Fruit fly (Drosophila melanogaster): ENCODE measurements around the gene CG17078.

CG17078 gene

DNA sequence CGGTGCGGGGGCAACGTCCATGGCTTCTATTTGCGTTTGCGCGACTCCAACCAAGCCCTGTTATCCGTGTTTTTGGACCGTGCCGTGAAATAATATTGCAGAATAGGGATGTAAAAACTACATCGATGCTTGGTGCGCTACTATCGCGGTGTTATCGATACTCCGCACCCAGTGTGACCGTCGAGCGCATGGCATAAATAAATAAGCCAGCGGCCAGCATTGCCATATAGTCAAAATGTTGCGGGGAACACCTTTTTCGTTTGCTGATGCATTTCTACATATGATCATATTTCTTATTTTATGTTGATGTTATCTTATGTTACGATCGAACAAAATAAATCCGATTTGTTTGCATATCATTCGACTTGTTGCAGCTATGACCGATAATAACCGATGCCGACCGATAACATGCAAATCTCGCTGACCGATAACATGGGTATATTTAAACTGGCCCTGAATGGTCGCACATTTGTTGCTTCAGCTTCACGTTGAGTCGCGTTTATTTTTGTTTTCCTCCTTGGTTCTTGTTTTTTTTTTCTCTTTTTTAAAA is 837 bp downstream of the CG17078 start, which contains the start of gene smo (continued):
- TF ChIP-seq CG3163 (GFP tag; optimal IDR thresholded peaks at IDR 0.05) (peak; percentile 40), dmrt11E (tag; optimal IDR thresholded peaks at IDR 0.05) (peak; percentile 34), Dref (GFP tag; IDR thresholded peaks at IDR 0.05) (peak; percentile 92), stwl (tag; optimal IDR thresholded peaks at IDR 0.05) (peak; percentile 81), CG7271 (tag; optimal IDR thresholded peaks at IDR 0.05) (peak; percentile 16), CG7839 (tag; optimal IDR thresholded peaks at IDR 0.05) (no peak), CG6689 (GFP tag; IDR thresholded peaks at IDR 0.05) (no peak), CG8924 (tag; optimal IDR thresholded peaks at IDR 0.05) (peak; percentile 16), vvl (GFP tag; IDR thresholded peaks at IDR 0.05) (peak; percentile 52; the same call in 1 of the 2 replicates), zfh1 (GFP tag; IDR thresholded peaks at IDR 0.05) (0 out of 3 replicates have a peak, but pooled peaks have one; percentile 11), CG17385 (GFP tag; optimal IDR thresholded peaks at IDR 0.05) (no peak), Chrac-16 (GFP tag; optimal IDR thresholded peaks at IDR 0.05) (peak; percentile 29), jumu (GFP tag; optimal IDR thresholded peaks at IDR 0.05) (peak; percentile 61), mam (GFP tag; optimal IDR thresholded peaks at IDR 0.05) (peak; percentile 22), Taf1 (GFP tag; IDR thresholded peaks at IDR 0.05) (no peak), Dbx (GFP tag; IDR thresholded peaks at IDR 0.05) (no peak), E2f2 (GFP tag; IDR thresholded peaks at IDR 0.05) (peak; percentile 55), Nf-YC (tag; optimal IDR thresholded peaks at IDR 0.05) (peak; percentile 28), Oli (tag; optimal IDR thresholded peaks at IDR 0.05) (no peak), inv (GFP tag; IDR thresholded peaks at IDR 0.05; ENCODE audit: partially characterized antibody) (peak; percentile 81), CG8281 (tag; optimal IDR thresholded peaks at IDR 0.05) (no peak), CG11456 (GFP tag; IDR thresholded peaks at IDR 0.05) (0 out of 3 replicates have a peak, but pooled peaks have one; percentile 35), CG15696 (tag; optimal IDR thresholded peaks at IDR 0.05) (peak; percentile 38), bbx (GFP tag; IDR thresholded peaks at IDR 0.05; ENCODE audit: partially characterized antibody) (peak; percentile 72), CG17802 (tag; optimal IDR thresholded peaks at IDR 0.05) (no peak), CG2678 (tag; optimal IDR thresholded peaks at IDR 0.05) (no peak), dysf (GFP tag; IDR thresholded peaks at IDR 0.05) (no peak), Ravus (GFP tag; IDR thresholded peaks at IDR 0.05) (no peak), sqz (GFP tag; optimal IDR thresholded peaks at IDR 0.05) (no peak), Dek (tag; optimal IDR thresholded peaks at IDR 0.05) (no peak), pfk (GFP tag; optimal IDR thresholded peaks at IDR 0.05) (no peak), lab (GFP tag; optimal IDR thresholded peaks at IDR 0.05) (no peak), abd-A (tag; optimal IDR thresholded peaks at IDR 0.05) (no peak), wor (GFP tag; IDR thresholded peaks at IDR 0.05) (no peak), insv (GFP tag; optimal IDR thresholded peaks at IDR 0.05) (peak in 1 of 2 experiments; percentile 12), HmgD (GFP tag; optimal IDR thresholded peaks at IDR 0.05) (peak; percentile 57), CG7786 (GFP tag; optimal IDR thresholded peaks at IDR 0.05) (peak; percentile 24), CG4282 (GFP tag; optimal IDR thresholded peaks at IDR 0.05) (no peak), hb (GFP tag; IDR thresholded peaks at IDR 0.05; ENCODE audit: partially characterized antibody) (peak; percentile 89), Tbp (GFP tag; optimal IDR thresholded peaks at IDR 0.05) (no peak), NC2β (GFP tag; optimal IDR thresholded peaks at IDR 0.05) (peak; percentile 56), Spps (tag; optimal IDR thresholded peaks at IDR 0.05) (no peak), sc (optimal IDR thresholded peaks at IDR 0.05) (no peak), sc (GFP tag; optimal IDR thresholded peaks at IDR 0.05) (no peak), CG17359 (tag; optimal IDR thresholded peaks at IDR 0.05) (no peak), CG7357 (GFP tag; IDR thresholded peaks at IDR 0.05) (no peak), CG11560 (tag; IDR thresholded peaks at IDR 0.05) (peak; percentile 21; the same call in 1 of the 3 replicates), bcd (GFP tag; optimal IDR thresholded peaks at IDR 0.05) (peak; percentile 56), crol (GFP tag; IDR thresholded peaks at IDR 0.05) (no peak; the same call in 1 of the 2 replicates), p53 (GFP tag; optimal IDR thresholded peaks at IDR 0.05) (peak; percentile 69), CG5953 (GFP tag; IDR thresholded peaks at IDR 0.05) (no peak)
